Fruit fly (Drosophila melanogaster): ENCODE measurements around the gene CG4301.

DNA sequence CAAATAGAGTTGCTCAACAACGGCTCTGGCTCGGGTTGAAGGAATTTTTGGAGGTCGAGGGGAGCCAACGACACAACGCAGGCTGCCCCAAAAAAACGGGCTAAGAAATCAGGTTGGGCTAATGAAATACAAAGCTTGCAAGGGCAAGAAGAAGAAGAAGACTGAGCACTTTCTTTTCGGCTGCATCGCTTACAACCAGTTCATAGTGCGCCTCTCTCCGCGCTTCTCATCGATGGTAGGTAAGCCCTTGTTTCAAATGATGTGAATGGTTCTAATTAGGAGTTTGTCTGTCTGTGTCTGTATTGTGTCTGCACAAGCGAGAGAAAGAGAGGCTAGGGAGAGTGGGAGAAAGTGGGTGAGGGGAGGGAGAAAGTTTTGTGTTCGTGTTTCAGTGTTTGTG is 51.3 kb downstream of the CG4301 start:
- TF ChIP-seq Mio (GFP tag; optimal IDR thresholded peaks at IDR 0.05) (no peak), Hr78 (GFP tag; optimal IDR thresholded peaks at IDR 0.05) (no peak), usp (GFP tag; optimal IDR thresholded peaks at IDR 0.05) (no peak), jim (GFP tag; optimal IDR thresholded peaks at IDR 0.05) (no peak), Abd-B (GFP tag; optimal IDR thresholded peaks at IDR 0.05) (no peak), Myc (optimal IDR thresholded peaks at IDR 0.05) (no peak), lola (GFP tag; optimal IDR thresholded peaks at IDR 0.05) (no peak), sage (GFP tag; optimal IDR thresholded peaks at IDR 0.05) (no peak), fru (GFP tag; optimal IDR thresholded peaks at IDR 0.05) (no peak), Sp1 (GFP tag; optimal IDR thresholded peaks at IDR 0.05) (no peak), Hnf4 (GFP tag; optimal IDR thresholded peaks at IDR 0.05) (no peak)
